Worm (Caenorhabditis elegans): Measurements from ENCODE around the gene F45G2.9.

Gene F45G2.9

ce11 chrIII:13434404-13434803 lies 2.3 kb downstream of the F45G2.9 start, which contains the start of gene F45G2.7:
Gene F45G2.7, minus strand, starts transcription at chrIII:13434504.
- TF ChIP-seq nhr-47 (tag; optimal IDR thresholded peaks at IDR 0.05) = no peak
- no peak for TF ChIP-seq hlh-17 (GFP tag; optimal IDR thresholded peaks at IDR 0.05; ENCODE audit: borderline replicate concordance)
- TF ChIP-seq lin-39 (tag; optimal IDR thresholded peaks at IDR 0.05) = no peak
- TF ChIP-seq ama-1 (optimal IDR thresholded peaks at IDR 0.05) = no peak
- TF ChIP-seq fkh-4 (tag; optimal IDR thresholded peaks at IDR 0.05; ENCODE audit: borderline replicate concordance) = no peak
- no peak for TF ChIP-seq nhr-90 (tag; optimal IDR thresholded peaks at IDR 0.05; ENCODE audit: poor library complexity)
- TF ChIP-seq nhr-20 (tag; optimal IDR thresholded peaks at IDR 0.05) = no peak
- no peak for TF ChIP-seq snu-23 (GFP tag; optimal IDR thresholded peaks at IDR 0.05)
- TF ChIP-seq mab-9 (GFP tag; IDR thresholded peaks at IDR 0.05) = no peak
- TF ChIP-seq lin-13 (GFP tag; optimal IDR thresholded peaks at IDR 0.05) = no peak
- TF ChIP-seq fkh-10 (GFP tag; optimal IDR thresholded peaks at IDR 0.05) = no peak
- no peak for TF ChIP-seq sup-37 (GFP tag; optimal IDR thresholded peaks at IDR 0.05)

ce11 chrIII:13430162-13430561 lies 6.6 kb downstream of the F45G2.9 start, which contains the start of gene trf-1:
Gene trf-1, plus strand, starts transcription at chrIII:13430462.
- TF ChIP-seq hlh-4 (tag; optimal IDR thresholded peaks at IDR 0.05) (no peak), fkh-8 (tag; optimal IDR thresholded peaks at IDR 0.05) (no peak), elt-2 (tag; optimal IDR thresholded peaks at IDR 0.05) (no peak), vab-15 (tag; optimal IDR thresholded peaks at IDR 0.05) (no peak)

- no peak for TF ChIP-seq fos-1 (tag; optimal IDR thresholded peaks at IDR 0.05)
- TF ChIP-seq ceh-82 (tag; optimal IDR thresholded peaks at IDR 0.05) = no peak
- no peak for TF ChIP-seq rnt-1 (tag; optimal IDR thresholded peaks at IDR 0.05)
- TF ChIP-seq ets-5 (GFP tag; IDR thresholded peaks at IDR 0.05) = no peak
- TF ChIP-seq fkh-8 (tag; optimal IDR thresholded peaks at IDR 0.05) = no peak
- TF ChIP-seq mdl-1 (tag; optimal IDR thresholded peaks at IDR 0.05) = no peak
- no peak for TF ChIP-seq nhr-11 (tag; optimal IDR thresholded peaks at IDR 0.05)
- no peak for TF ChIP-seq nhr-77 (tag; optimal IDR thresholded peaks at IDR 0.05)
- no peak for TF ChIP-seq dsc-1 (tag; optimal IDR thresholded peaks at IDR 0.05)
- TF ChIP-seq efl-3 (GFP tag; optimal IDR thresholded peaks at IDR 0.05) = no peak
- TF ChIP-seq nhr-237 (tag; optimal IDR thresholded peaks at IDR 0.05) = no peak
- no peak for TF ChIP-seq nhr-71 (tag; optimal IDR thresholded peaks at IDR 0.05)
- TF ChIP-seq aly-2 (tag; optimal IDR thresholded peaks at IDR 0.05) = no peak
- no peak for TF ChIP-seq vab-15 (tag; optimal IDR thresholded peaks at IDR 0.05)
- no peak for TF ChIP-seq ama-1 (optimal IDR thresholded peaks at IDR 0.05)
- no peak for TF ChIP-seq pax-3 (tag; optimal IDR thresholded peaks at IDR 0.05)
Observed at ce11 chrIII:13429668-13430067, 7.1 kb downstream of the F45G2.9 start, which contains the start of gene bli-5. Gene bli-5, minus strand, starts transcription at chrIII:13429768.

ce11 chrIII:13427817-13428216 lies 8.9 kb downstream of the F45G2.9 start:
- no peak for TF ChIP-seq dsc-1 (tag; optimal IDR thresholded peaks at IDR 0.05)
- TF ChIP-seq mep-1 (tag; optimal IDR thresholded peaks at IDR 0.05) = no peak
- no peak for TF ChIP-seq ceh-90 (tag; optimal IDR thresholded peaks at IDR 0.05)

ce11 chrIII:13426036-13426435 lies 10.7 kb downstream of the F45G2.9 start, which contains the start of gene cope-1:
Gene cope-1, plus strand, starts transcription at chrIII:13426264.
- TF ChIP-seq fkh-10 (GFP tag; optimal IDR thresholded peaks at IDR 0.05) = no peak
- no peak for TF ChIP-seq fos-1 (tag; optimal IDR thresholded peaks at IDR 0.05)
- TF ChIP-seq skn-1 (tag; optimal IDR thresholded peaks at IDR 0.05) = no peak
- no peak for TF ChIP-seq fkh-8 (tag; optimal IDR thresholded peaks at IDR 0.05)
- TF ChIP-seq lsy-2 (tag; optimal IDR thresholded peaks at IDR 0.05) = peak; percentile 22 to 69
- no peak for TF ChIP-seq nhr-28 (tag; optimal IDR thresholded peaks at IDR 0.05)
- TF ChIP-seq nhr-11 (tag; optimal IDR thresholded peaks at IDR 0.05) = no peak
- peak; percentile 30 for TF ChIP-seq nhr-71 (tag; optimal IDR thresholded peaks at IDR 0.05)
- no peak for TF ChIP-seq ceh-63 (GFP tag; optimal IDR thresholded peaks at IDR 0.05)
- no peak for TF ChIP-seq nhr-20 (tag; optimal IDR thresholded peaks at IDR 0.05)
- no peak for TF ChIP-seq nhr-12 (tag; optimal IDR thresholded peaks at IDR 0.05)
- no peak for TF ChIP-seq unc-62 (GFP tag; optimal IDR thresholded peaks at IDR 0.05)
- TF ChIP-seq ama-1 (optimal IDR thresholded peaks at IDR 0.05) = no peak
- peak; percentile 27 to 54 for TF ChIP-seq efl-1 (optimal IDR thresholded peaks at IDR 0.05)
- peak; percentile 61 to 92 for TF ChIP-seq efl-1 (GFP tag; optimal IDR thresholded peaks at IDR 0.05 in 1 of 2)
- TF ChIP-seq egl-13 (tag; optimal IDR thresholded peaks at IDR 0.05) = no peak
- no peak for TF ChIP-seq unc-130 (tag; optimal IDR thresholded peaks at IDR 0.05)
- TF ChIP-seq lin-13 (GFP tag; optimal IDR thresholded peaks at IDR 0.05) = no peak
- no peak for TF ChIP-seq ceh-88 (GFP tag; IDR thresholded peaks at IDR 0.05)
- TF ChIP-seq vab-15 (tag; optimal IDR thresholded peaks at IDR 0.05) = no peak
- TF ChIP-seq jun-1 (tag; optimal IDR thresholded peaks at IDR 0.05) = no peak
- no peak for TF ChIP-seq sptf-1 (tag; optimal IDR thresholded peaks at IDR 0.05)
- no peak for TF ChIP-seq unc-98 (GFP tag; IDR thresholded peaks at IDR 0.05)
- TF ChIP-seq efl-3 (GFP tag; optimal IDR thresholded peaks at IDR 0.05) = no peak
- TF ChIP-seq blmp-1 (tag; optimal IDR thresholded peaks at IDR 0.05) = peak; percentile 47

Data from whole organism, L1 larva.